Worm (Caenorhabditis elegans) whole organism, mixed stage, embryonic: Measurements from ENCODE around the gene clec-205.

Source experiments
- M03D4.4 ChIP-seq: sonication (generic microtip); optimal IDR thresholded peaks from 2 replicates; lab custom pipeline; 2017; ENCODE audit warnings: mild to moderate bottlenecking, missing genetic modification characterization, missing compliant biosample characterization
- bed-3 ChIP-seq: fragments of 200-800 bp; sonication (Bioruptor generic); optimal IDR thresholded peaks from 3 replicates; lab custom pipeline; 2018; ENCODE audit warnings: mild to moderate bottlenecking, missing genetic modification characterization, moderate library complexity, missing compliant biosample characterization
- blmp-1 ChIP-seq: fragments of 150-350 bp; optimal IDR thresholded peaks from 2 replicates; lab custom pipeline; 2014; ENCODE audit warnings: missing biosample characterization, missing genetic modification characterization
- ceh-39 ChIP-seq: fragments of 150-350 bp; optimal IDR thresholded peaks from 2 replicates; lab custom pipeline; 2014; ENCODE audit warnings: missing biosample characterization, missing genetic modification characterization
- ceh-43 ChIP-seq: fragments of 200-800 bp; sonication (Bioruptor generic); optimal IDR thresholded peaks from 2 replicates; lab custom pipeline; 2018; ENCODE audit warnings: mild to moderate bottlenecking, missing genetic modification characterization, moderate library complexity, missing compliant biosample characterization
- ceh-83 ChIP-seq: fragments of 200-800 bp; sonication (Bioruptor generic); optimal IDR thresholded peaks from 2 replicates; lab custom pipeline; 2018; ENCODE audit warnings: mild to moderate bottlenecking, missing genetic modification characterization, missing compliant biosample characterization
- ces-1 ChIP-seq: fragments of 150-350 bp; optimal IDR thresholded peaks from 2 replicates; lab custom pipeline; 2014; ENCODE audit warnings: missing biosample characterization, missing genetic modification reagents, missing genetic modification characterization
- cnd-1 ChIP-seq: fragments of 200-800 bp; sonication (Bioruptor generic); optimal IDR thresholded peaks from 2 replicates; lab custom pipeline; 2018; ENCODE audit warnings: mild to moderate bottlenecking, missing genetic modification characterization, missing compliant biosample characterization
- drap-1 ChIP-seq: fragments of 200-800 bp; sonication (Bioruptor generic); optimal IDR thresholded peaks from 3 replicates; lab custom pipeline; 2018; ENCODE audit warnings: mild to moderate bottlenecking, missing genetic modification characterization, missing compliant biosample characterization
- elt-1 ChIP-seq: sonication (generic microtip); optimal IDR thresholded peaks from 2 replicates; lab custom pipeline; 2017; ENCODE audit warnings: missing genetic modification characterization, mild to moderate bottlenecking, missing compliant biosample characterization, antibody characterized with exemption, moderate library complexity, borderline replicate concordance; ENCODE audit not compliant: insufficient read depth
- elt-3 ChIP-seq: fragments of 150-350 bp; optimal IDR thresholded peaks from 2 replicates; lab custom pipeline; 2014; ENCODE audit warnings: missing biosample characterization, missing genetic modification characterization
- flh-1 ChIP-seq: fragments of 200-800 bp; sonication (Bioruptor generic); optimal IDR thresholded peaks from 2 replicates; lab custom pipeline; 2018; ENCODE audit warnings: mild to moderate bottlenecking, missing genetic modification characterization, moderate library complexity, missing compliant biosample characterization
- ham-2 ChIP-seq: fragments of 200-800 bp; sonication (Bioruptor generic); optimal IDR thresholded peaks from 2 replicates; lab custom pipeline; 2018; ENCODE audit warnings: mild to moderate bottlenecking, missing genetic modification characterization, missing compliant biosample characterization
- lin-13 ChIP-seq: fragments of 150-350 bp; optimal IDR thresholded peaks from 2 replicates; lab custom pipeline; 2014; ENCODE audit warnings: missing biosample characterization, missing genetic modification characterization
- lin-32 ChIP-seq: fragments of 200-800 bp; sonication (Bioruptor generic); optimal IDR thresholded peaks from 2 replicates; lab custom pipeline; 2018; ENCODE audit warnings: mild to moderate bottlenecking, missing genetic modification characterization, missing compliant biosample characterization
- lsy-2 ChIP-seq: fragments of 150-350 bp; optimal IDR thresholded peaks from 2 replicates; lab custom pipeline; 2014; ENCODE audit warnings: missing biosample characterization, missing genetic modification characterization
- mab-5 ChIP-seq: fragments of 150-350 bp; optimal IDR thresholded peaks from 2 replicates; lab custom pipeline; 2014; ENCODE audit warnings: missing biosample characterization, missing genetic modification characterization
- mep-1 ChIP-seq: fragments of 150-350 bp; optimal IDR thresholded peaks from 2 replicates; lab custom pipeline; 2017; ENCODE audit warnings: missing biosample characterization, missing genetic modification reagents, missing genetic modification characterization, inconsistent platforms
- mls-2 ChIP-seq: sonication (generic microtip); optimal IDR thresholded peaks from 2 replicates; lab custom pipeline; 2016; ENCODE audit warnings: mild to moderate bottlenecking, missing genetic modification characterization, moderate library complexity, missing compliant biosample characterization
- nhr-12 ChIP-seq: fragments of 150-350 bp; optimal IDR thresholded peaks from 2 replicates; lab custom pipeline; 2014; ENCODE audit warnings: missing biosample characterization, missing genetic modification characterization
- nhr-2 ChIP-seq: fragments of 150-350 bp; optimal IDR thresholded peaks from 2 replicates; lab custom pipeline; 2014; ENCODE audit warnings: missing biosample characterization, missing genetic modification characterization
- nhr-237 ChIP-seq: fragments of 150-350 bp; optimal IDR thresholded peaks from 2 replicates; lab custom pipeline; 2014; ENCODE audit warnings: missing biosample characterization, missing genetic modification characterization
- nhr-28 ChIP-seq: fragments of 150-350 bp; optimal IDR thresholded peaks from 2 replicates; lab custom pipeline; 2014; ENCODE audit warnings: missing biosample characterization, missing genetic modification characterization
- sem-2 ChIP-seq: fragments of 200-800 bp; sonication (Bioruptor generic); optimal IDR thresholded peaks from 2 replicates; lab custom pipeline; 2018; ENCODE audit warnings: mild to moderate bottlenecking, missing genetic modification characterization, missing compliant biosample characterization
- snpc-4 ChIP-seq: fragments of 150-350 bp; optimal IDR thresholded peaks from 2 replicates; lab custom pipeline; 2014; ENCODE audit warnings: missing biosample characterization, missing genetic modification characterization
- sptf-1 ChIP-seq: sonication (generic microtip); optimal IDR thresholded peaks from 2 replicates; lab custom pipeline; 2017; ENCODE audit warnings: mild to moderate bottlenecking, missing genetic modification characterization, moderate library complexity, missing compliant biosample characterization
- tbx-8 ChIP-seq: fragments of 200-800 bp; sonication (Bioruptor generic); optimal IDR thresholded peaks from 2 replicates; lab custom pipeline; 2018; ENCODE audit warnings: mild to moderate bottlenecking, missing genetic modification characterization, moderate library complexity, missing compliant biosample characterization
- unc-120 ChIP-seq: sonication (generic microtip); optimal IDR thresholded peaks from 2 replicates; lab custom pipeline; 2017; ENCODE audit warnings: missing genetic modification characterization, missing compliant biosample characterization; ENCODE audit not compliant: poor library complexity, severe bottlenecking
- unc-39 ChIP-seq: fragments of 150-350 bp; optimal IDR thresholded peaks from 2 replicates; lab custom pipeline; 2014; ENCODE audit warnings: missing biosample characterization, missing genetic modification characterization
- unc-62 ChIP-seq: fragments of 150-350 bp; optimal IDR thresholded peaks from 2 replicates; lab custom pipeline; 2014; ENCODE audit warnings: missing biosample characterization, missing genetic modification reagents, missing genetic modification characterization
- zip-8 ChIP-seq: fragments of 150-350 bp; optimal IDR thresholded peaks from 2 replicates; lab custom pipeline; 2014; ENCODE audit warnings: missing biosample characterization, missing genetic modification characterization
- ztf-11 ChIP-seq: fragments of 150-350 bp; optimal IDR thresholded peaks from 2 replicates; lab custom pipeline; 2014; ENCODE audit warnings: missing biosample characterization, missing genetic modification characterization

clec-205 gene

ce11 chrV:1755589-1755988 lies 5.1 kb upstream of the clec-205 start, which contains the start of gene ZK697.14:
Gene ZK697.14, minus strand, starts transcription at chrV:1755689.
- no peak for TF ChIP-seq zip-8 (tag; lab: Kevin White, UChicago)
- no peak for TF ChIP-seq flh-1 (GFP tag; lab: Kevin White, UChicago)
- no peak for TF ChIP-seq mab-5
- TF ChIP-seq sptf-1 (tag; lab: Kevin White, UChicago): no peak
- no peak for TF ChIP-seq ztf-11
- TF ChIP-seq blmp-1 (tag; lab: Kevin White, UChicago): no peak
- TF ChIP-seq nhr-237 (tag; lab: Kevin White, UChicago): no peak
- TF ChIP-seq bed-3 (GFP tag; lab: Kevin White, UChicago): no peak
- TF ChIP-seq nhr-2 (tag; lab: Kevin White, UChicago): no peak
- no peak for TF ChIP-seq cnd-1 (tag; lab: Kevin White, UChicago)
- no peak for TF ChIP-seq ces-1 (GFP tag; lab: Kevin White, UChicago)
- no peak for TF ChIP-seq lin-32
- TF ChIP-seq lin-13 (tag; lab: Kevin White, UChicago): no peak

- no peak for TF ChIP-seq lsy-2 (tag; lab: Kevin White, UChicago)
- TF ChIP-seq elt-3: no peak
- TF ChIP-seq nhr-28 (tag; lab: Kevin White, UChicago): no peak
These were observed 4.6 kb upstream of the clec-205 start for ce11 chrV:1756099-1756498.

DNA sequence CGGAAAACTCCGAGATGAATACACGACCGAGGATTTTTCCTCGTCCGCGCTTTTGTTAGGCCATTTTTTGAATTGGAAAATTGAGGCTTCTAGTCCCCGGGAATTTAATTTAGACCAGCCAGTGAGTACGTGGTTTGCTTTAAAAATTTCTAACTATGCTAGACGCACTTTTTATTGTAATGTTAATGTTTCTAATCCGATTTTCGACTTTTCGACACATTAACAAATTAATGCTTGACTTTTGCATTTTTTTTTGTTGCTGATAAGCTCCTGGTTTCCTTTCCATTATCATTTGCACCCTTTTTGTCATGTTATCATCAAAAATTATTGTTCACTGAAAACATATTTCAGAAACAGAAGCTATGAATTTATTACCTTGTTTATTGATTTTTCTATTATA lies 3.8 kb upstream of the clec-205 start, which contains the start of gene clec-204:
clec-204 (plus strand) TSS at position 301 of the 400 bp plus-strand sequence.
- TF ChIP-seq nhr-237 (tag; lab: Kevin White, UChicago) (no peak), blmp-1 (tag; lab: Kevin White, UChicago) (no peak), zip-8 (tag; lab: Kevin White, UChicago) (no peak), M03D4.4 (tag; lab: Kevin White, UChicago) (no peak), elt-1 (tag; lab: Kevin White, UChicago) (no peak)

ce11 chrV:1767427-1767826 lies 6.7 kb downstream of the clec-205 start:
- TF ChIP-seq unc-62 (GFP tag; lab: Kevin White, UChicago) (no peak), ceh-83 (no peak), lsy-2 (tag; lab: Kevin White, UChicago) (no peak), blmp-1 (tag; lab: Kevin White, UChicago) (no peak), nhr-28 (tag; lab: Kevin White, UChicago) (no peak), ztf-11 (no peak), ceh-39 (tag; lab: Kevin White, UChicago) (no peak), sem-2 (GFP tag; lab: Kevin White, UChicago) (no peak), nhr-12 (tag; lab: Kevin White, UChicago) (no peak), ces-1 (GFP tag; lab: Kevin White, UChicago) (no peak), elt-3 (no peak), ceh-43 (GFP tag; lab: Kevin White, UChicago) (no peak), mep-1 (tag; lab: Kevin White, UChicago) (no peak), snpc-4 (tag; lab: Kevin White, UChicago) (no peak), flh-1 (GFP tag; lab: Kevin White, UChicago) (no peak), mab-5 (no peak)

- TF ChIP-seq drap-1 (GFP tag; lab: Kevin White, UChicago): no peak
- TF ChIP-seq elt-1 (tag; lab: Kevin White, UChicago): peak; percentile 13
- TF ChIP-seq unc-120 (tag; lab: Kevin White, UChicago): peak; percentile 23
- no peak for TF ChIP-seq ceh-83
These were observed 11.0 kb downstream of the clec-205 start, which contains the start of gene dhs-13 for ce11 chrV:1771727-1772126. Gene dhs-13, minus strand, starts transcription at chrV:1771734.

DNA sequence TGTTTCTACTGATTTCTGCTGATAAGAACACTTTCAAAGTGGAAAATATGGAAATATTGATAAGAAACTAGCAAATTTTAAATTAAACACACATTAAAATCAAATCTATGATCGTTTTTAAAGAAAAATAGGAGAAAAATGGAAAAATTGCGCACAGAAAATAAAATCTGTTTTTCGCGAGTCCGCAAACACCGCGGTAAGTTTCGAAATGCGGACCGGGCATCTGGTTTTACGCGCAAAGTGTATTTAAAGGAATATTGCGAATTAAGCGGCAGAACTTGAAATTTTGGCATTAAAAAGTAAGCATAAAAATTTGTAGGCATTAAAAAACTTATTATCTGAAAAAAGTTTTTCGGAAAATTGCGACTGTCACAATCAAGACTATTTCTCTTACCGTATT lies 12.4 kb downstream of the clec-205 start:
- TF ChIP-seq ham-2 (no peak), blmp-1 (tag; lab: Kevin White, UChicago) (no peak), ces-1 (GFP tag; lab: Kevin White, UChicago) (no peak), elt-3 (no peak), sptf-1 (tag; lab: Kevin White, UChicago) (no peak), unc-62 (GFP tag; lab: Kevin White, UChicago) (no peak), unc-39 (tag; lab: Kevin White, UChicago) (no peak), tbx-8 (no peak), M03D4.4 (tag; lab: Kevin White, UChicago) (no peak), flh-1 (GFP tag; lab: Kevin White, UChicago) (no peak), mab-5 (no peak), nhr-237 (tag; lab: Kevin White, UChicago) (no peak), ceh-43 (GFP tag; lab: Kevin White, UChicago) (no peak), lin-13 (tag; lab: Kevin White, UChicago) (no peak), mls-2 (tag; lab: Kevin White, UChicago) (no peak), zip-8 (tag; lab: Kevin White, UChicago) (no peak)
- TF ChIP-seq, all 35 proteins: peak for 0
